Fruit fly (Drosophila melanogaster) whole organism, embryonic: ENCODE results near the gene CG7991.
A peak's percentile ranks its signal among the peaks of the same experiment; 100 is the strongest.

Source experiments
- CG11695 ChIP-seq: fragments of 200-800 bp; sonication (Bioruptor generic); IDR thresholded peaks from 3 replicates; pipeline ENCODE4 v1.3.6; 2022; ENCODE audit warnings: missing biosample characterization, missing genetic modification characterization
- CG13123 ChIP-seq: fragments of 200-800 bp; sonication (Bioruptor generic); optimal IDR thresholded peaks from 2 replicates; lab custom pipeline; 2016; ENCODE audit warnings: missing biosample characterization, missing genetic modification characterization
- CG15514 ChIP-seq: fragments of 200-800 bp; sonication (Bioruptor generic); optimal IDR thresholded peaks from 3 replicates; lab custom pipeline; 2017; ENCODE audit warnings: missing biosample characterization, missing genetic modification characterization, mild to moderate bottlenecking, moderate library complexity, missing genetic modification reagents
- CG17361 ChIP-seq: fragments of 200-800 bp; sonication (Bioruptor generic); IDR thresholded peaks from 3 replicates; pipeline ENCODE4 v1.3.6; 2022; ENCODE audit warnings: missing biosample characterization, missing genetic modification characterization
- CG17802 ChIP-seq: fragments of 200-800 bp; sonication (Bioruptor generic); optimal IDR thresholded peaks from 2 replicates; lab custom pipeline; 2018; ENCODE audit warnings: missing biosample characterization, mild to moderate bottlenecking, missing genetic modification characterization, moderate library complexity
- CG1792 ChIP-seq: fragments of 200-800 bp; sonication (Bioruptor generic); optimal IDR thresholded peaks from 2 replicates; lab custom pipeline; 2016; ENCODE audit warnings: missing biosample characterization, missing genetic modification characterization
- CG18599 ChIP-seq: fragments of 200-800 bp; sonication (Bioruptor generic); optimal IDR thresholded peaks from 3 replicates; lab custom pipeline; 2017; ENCODE audit warnings: missing biosample characterization, missing genetic modification characterization, mild to moderate bottlenecking, moderate library complexity, missing genetic modification reagents
- CG2116 ChIP-seq: fragments of 200-800 bp; sonication (Bioruptor generic); optimal IDR thresholded peaks from 3 replicates; lab custom pipeline; 2018; ENCODE audit warnings: missing biosample characterization, mild to moderate bottlenecking, missing genetic modification characterization
- CG2889 ChIP-seq: fragments of 200-800 bp; sonication (Bioruptor generic); IDR thresholded peaks from 3 replicates; pipeline ENCODE4 v1.3.6; 2022; ENCODE audit warnings: missing biosample characterization, missing genetic modification characterization
- CG32767 ChIP-seq: fragments of 200-800 bp; sonication (Bioruptor generic); IDR thresholded peaks from 2 replicates; pipeline ENCODE4 v1.3.6; 2022; ENCODE audit warnings: missing biosample characterization, missing genetic modification characterization
- CG4707 ChIP-seq: fragments of 200-800 bp; sonication (Bioruptor generic); optimal IDR thresholded peaks from 2 replicates; lab custom pipeline; 2018; ENCODE audit warnings: missing biosample characterization, mild to moderate bottlenecking, missing genetic modification characterization, moderate library complexity
- CG8359 ChIP-seq: fragments of 200-800 bp; sonication (Bioruptor generic); optimal IDR thresholded peaks from 2 replicates; lab custom pipeline; 2017; ENCODE audit warnings: missing biosample characterization, mild to moderate bottlenecking, missing genetic modification characterization, borderline replicate concordance
- CG9437 ChIP-seq: fragments of 200-800 bp; sonication (Bioruptor generic); optimal IDR thresholded peaks from 2 replicates; lab custom pipeline; 2018; ENCODE audit warnings: missing biosample characterization, mild to moderate bottlenecking, missing genetic modification characterization
- Doc2 ChIP-seq: fragments of 200-800 bp; sonication (Bioruptor generic); IDR thresholded peaks from 2 replicates; pipeline ENCODE4 v1.3.6; 2022; ENCODE audit warnings: missing biosample characterization, missing genetic modification characterization
- Dp ChIP-seq: fragments of 200-800 bp; sonication (Bioruptor generic); optimal IDR thresholded peaks from 2 replicates; lab custom pipeline; 2018; ENCODE audit warnings: missing biosample characterization, mild to moderate bottlenecking, missing genetic modification characterization, moderate library complexity
- Dref ChIP-seq: fragments of 200-800 bp; sonication (Bioruptor generic); IDR thresholded peaks from 2 replicates; pipeline ENCODE4 v1.3.6; 2022; ENCODE audit warnings: missing biosample characterization, missing genetic modification characterization
- E2f2 ChIP-seq: fragments of 200-800 bp; sonication (Bioruptor generic); IDR thresholded peaks from 2 replicates; pipeline ENCODE4 v1.3.6; 2022; ENCODE audit warnings: missing biosample characterization, missing genetic modification characterization
- HLH3B ChIP-seq: fragments of 200-800 bp; sonication (Bioruptor generic); IDR thresholded peaks from 2 replicates; pipeline ENCODE4 v1.3.6; 2022; ENCODE audit warnings: missing biosample characterization, missing genetic modification characterization
- Kr ChIP-seq: fragments of 200-800 bp; sonication (Bioruptor generic); optimal IDR thresholded peaks from 2 replicates; lab custom pipeline; 2017; ENCODE audit warnings: missing biosample characterization, mild to moderate bottlenecking, missing genetic modification characterization
- MBD-R2 ChIP-seq: fragments of 200-800 bp; sonication (Bioruptor generic); IDR thresholded peaks from 2 replicates; pipeline ENCODE4 v1.3.6; 2022; ENCODE audit warnings: missing biosample characterization, missing genetic modification characterization
- MESR4 ChIP-seq: fragments of 200-800 bp; sonication (Bioruptor generic); optimal IDR thresholded peaks from 2 replicates; lab custom pipeline; 2018; ENCODE audit warnings: missing biosample characterization, mild to moderate bottlenecking, missing genetic modification characterization, moderate library complexity
- Max ChIP-seq: fragments of 200-800 bp; sonication (Bioruptor generic); optimal IDR thresholded peaks from 2 replicates; lab custom pipeline; 2016; ENCODE audit warnings: missing biosample characterization, mild to moderate bottlenecking, missing genetic modification characterization
- Myb ChIP-seq: fragments of 200-800 bp; sonication (Bioruptor generic); optimal IDR thresholded peaks from 2 replicates; lab custom pipeline; 2016; ENCODE audit warnings: missing biosample characterization, missing genetic modification characterization
- Nf-YA ChIP-seq: fragments of 200-800 bp; sonication (Bioruptor generic); IDR thresholded peaks from 2 replicates; pipeline ENCODE4 v1.3.6; 2022; ENCODE audit warnings: missing biosample characterization, missing genetic modification characterization
- Pdp1 ChIP-seq, 2 experiments: fragments of 200-800 bp; sonication (Bioruptor generic); optimal IDR thresholded peaks; 3 replicates each; lab custom pipeline; 2016; ENCODE audit warnings: missing biosample characterization in 2 of 2, missing genetic modification characterization in 2 of 2, mild to moderate bottlenecking in 1 of 2, moderate library complexity in 1 of 2
- Scr ChIP-seq: fragments of 200-800 bp; sonication (Bioruptor generic); IDR thresholded peaks from 2 replicates; pipeline ENCODE4 v1.3.6; 2022; ENCODE audit warnings: missing biosample characterization, missing genetic modification characterization; ENCODE audit not compliant: partially characterized antibody
- Sox102F ChIP-seq: fragments of 200-800 bp; sonication (Bioruptor generic); optimal IDR thresholded peaks from 2 replicates; lab custom pipeline; 2018; ENCODE audit warnings: missing biosample characterization, mild to moderate bottlenecking, missing genetic modification characterization, moderate library complexity
- Sry-δ ChIP-seq: fragments of 200-800 bp; sonication (Bioruptor generic); optimal IDR thresholded peaks from 2 replicates; lab custom pipeline; 2016; ENCODE audit warnings: missing biosample characterization, missing genetic modification characterization
- Xrp1 ChIP-seq: fragments of 200-800 bp; sonication (Bioruptor generic); IDR thresholded peaks from 2 replicates; pipeline ENCODE4 v1.3.6; 2022; ENCODE audit warnings: missing biosample characterization, missing genetic modification characterization
- ab ChIP-seq: fragments of 200-800 bp; sonication (Bioruptor generic); optimal IDR thresholded peaks from 2 replicates; lab custom pipeline; 2016; ENCODE audit warnings: missing biosample characterization, missing genetic modification characterization
- cas ChIP-seq: fragments of 200-800 bp; sonication (Bioruptor generic); IDR thresholded peaks from 2 replicates; pipeline ENCODE4 v1.3.6; 2022; ENCODE audit warnings: missing biosample characterization, missing genetic modification characterization
- crp ChIP-seq, 2 experiments: fragments of 200-800 bp; sonication (Bioruptor generic); optimal IDR thresholded peaks; 2 replicates in 1 of 2; 3 replicates in 1 of 2; lab custom pipeline; 2017; ENCODE audit warnings: missing biosample characterization in 2 of 2, missing genetic modification characterization in 2 of 2, mild to moderate bottlenecking in 1 of 2, moderate library complexity in 1 of 2
- eyg ChIP-seq: fragments of 200-800 bp; sonication (Bioruptor generic); optimal IDR thresholded peaks from 3 replicates; lab custom pipeline; 2016; ENCODE audit warnings: missing biosample characterization, missing genetic modification characterization
- gfzf ChIP-seq: fragments of 200-800 bp; sonication (Bioruptor generic); optimal IDR thresholded peaks from 2 replicates; lab custom pipeline; 2016; ENCODE audit warnings: missing biosample characterization, mild to moderate bottlenecking, missing genetic modification characterization, moderate library complexity
- gt ChIP-seq: fragments of 200-800 bp; sonication (Bioruptor generic); IDR thresholded peaks from 2 replicates; pipeline ENCODE4 v1.3.6; 2022; ENCODE audit warnings: missing biosample characterization, missing genetic modification characterization
- hkb ChIP-seq, 2 experiments: fragments of 200-800 bp in 1 of 2; fragments of >200 bp in 1 of 2; sonication (Bioruptor generic) in 1 of 2; IDR thresholded peaks in 1 of 2; optimal IDR thresholded peaks in 1 of 2; 2 replicates each; pipeline versions ENCODE4 v1.3.6 to Lab custom; 2017 to 2022; ENCODE audit warnings: missing biosample characterization in 1 of 2, missing genetic modification characterization in 1 of 2
- ind ChIP-seq: fragments of 200-800 bp; sonication (Bioruptor generic); optimal IDR thresholded peaks from 3 replicates; lab custom pipeline; 2016; ENCODE audit warnings: missing biosample characterization, missing genetic modification characterization
- kah ChIP-seq: fragments of 200-800 bp; sonication (Bioruptor generic); optimal IDR thresholded peaks from 2 replicates; lab custom pipeline; 2018; ENCODE audit warnings: missing biosample characterization, mild to moderate bottlenecking, missing genetic modification characterization
- knrl ChIP-seq: fragments of 200-800 bp; sonication (Bioruptor generic); IDR thresholded peaks from 3 replicates; pipeline ENCODE4 v1.3.6; 2022; ENCODE audit warnings: missing biosample characterization, missing genetic modification characterization; ENCODE audit not compliant: partially characterized antibody
- otp ChIP-seq: fragments of 200-800 bp; sonication (Bioruptor generic); IDR thresholded peaks from 3 replicates; pipeline ENCODE4, ENCODE4 v1.3.6; 2022; ENCODE audit warnings: missing biosample characterization, missing genetic modification characterization
- scrt ChIP-seq: fragments of 200-800 bp; sonication (Bioruptor generic); optimal IDR thresholded peaks from 2 replicates; lab custom pipeline; 2018; ENCODE audit warnings: missing biosample characterization, mild to moderate bottlenecking, missing genetic modification characterization, moderate library complexity
- seq ChIP-seq: fragments of 200-800 bp; sonication (Bioruptor generic); IDR thresholded peaks from 2 replicates; pipeline ENCODE4 v1.3.6; 2022; ENCODE audit warnings: missing biosample characterization, missing genetic modification characterization
- so ChIP-seq: fragments of 200-800 bp; sonication (Bioruptor generic); IDR thresholded peaks from 3 replicates; pipeline ENCODE4 v1.3.6; 2022; ENCODE audit warnings: missing biosample characterization, missing genetic modification characterization
- sqz ChIP-seq: fragments of 200-800 bp; sonication (Bioruptor generic); optimal IDR thresholded peaks from 3 replicates; lab custom pipeline; 2018; ENCODE audit warnings: missing biosample characterization, mild to moderate bottlenecking, missing genetic modification characterization
- ssp ChIP-seq: fragments of 200-800 bp; sonication (Bioruptor generic); IDR thresholded peaks from 2 replicates; pipeline ENCODE4 v1.3.6; 2022; ENCODE audit warnings: missing biosample characterization, missing genetic modification characterization
- stc ChIP-seq: fragments of 200-800 bp; sonication (Bioruptor generic); IDR thresholded peaks from 2 replicates; pipeline ENCODE4 v1.3.6; 2022; ENCODE audit warnings: missing biosample characterization, missing genetic modification characterization
- trem ChIP-seq: fragments of 200-800 bp; optimal IDR thresholded peaks from 3 replicates; lab custom pipeline; 2019; ENCODE audit warnings: missing biosample characterization, mild to moderate bottlenecking, missing genetic modification characterization, moderate library complexity
- wor ChIP-seq: fragments of 200-800 bp; sonication (Bioruptor generic); IDR thresholded peaks from 2 replicates; pipeline ENCODE4 v1.3.6; 2022; ENCODE audit warnings: missing biosample characterization, missing genetic modification characterization

Gene CG7991

dm6 chr3L:1730873-1731272 lies 56.4 kb downstream of the CG7991 start, which contains the start of gene drpr (continued):
- TF ChIP-seq Max (GFP tag; lab: Kevin White, UChicago) (no peak), Scr (GFP tag; lab: Robert Waterston, UW) (peak; percentile 21; the same call in 1 of the 2 replicates)

- TF ChIP-seq kah (GFP tag; lab: Kevin White, UChicago) (peak; percentile 80), Dref (peak; percentile 47), Myb (GFP tag; lab: Kevin White, UChicago) (no peak), gt (GFP tag; lab: Robert Waterston, UW) (no peak), trem (tag; lab: Kevin White, UChicago) (peak; percentile 34), MESR4 (peak; percentile 1), Nf-YA (GFP tag; lab: Robert Waterston, UW) (no peak), crp (GFP tag; optimal IDR thresholded peaks at IDR 0.05; lab: Kevin White, UChicago) (peak in 1 of 2 experiments; percentile 28), CG18599 (no peak), Dp (GFP tag; lab: Kevin White, UChicago) (peak; percentile 64), ind (GFP tag; lab: Kevin White, UChicago) (no peak), CG32767 (GFP tag; lab: Robert Waterston, UW) (no peak), seq (no peak), CG2116 (GFP tag; lab: Kevin White, UChicago) (peak; percentile 53), scrt (GFP tag; lab: Kevin White, UChicago) (peak; percentile 57), E2f2 (GFP tag; lab: Robert Waterston, UW) (peak; percentile 72), CG15514 (GFP tag; lab: Kevin White, UChicago) (peak; percentile 0), Sry-δ (GFP tag; lab: Kevin White, UChicago) (peak; percentile 7), gfzf (peak; percentile 28)
These were observed 61.1 kb downstream of the CG7991 start, which contains the start of gene Oseg4 for dm6 chr3L:1735603-1736002. Gene Oseg4 (minus strand): TSS chr3L:1735767.

dm6 chr3L:1737898-1738322 lies 63.4 kb downstream of the CG7991 start, which contains the start of gene PIG-Wb:
Gene PIG-Wb (minus strand): TSS chr3L:1738106.
- TF ChIP-seq cas (GFP tag; lab: Robert Waterston, UW), result no peak
- no peak for TF ChIP-seq CG1792 (GFP tag; lab: Kevin White, UChicago)
- no peak for TF ChIP-seq stc (GFP tag; lab: Robert Waterston, UW)
- TF ChIP-seq CG4707 (GFP tag; lab: Kevin White, UChicago), result no peak
- TF ChIP-seq otp, result no peak
- TF ChIP-seq CG17802 (tag; lab: Kevin White, UChicago), result no peak
- TF ChIP-seq sqz (GFP tag; lab: Kevin White, UChicago), result no peak
- TF ChIP-seq HLH3B (GFP tag; lab: Robert Waterston, UW), result no peak
- TF ChIP-seq Doc2 (GFP tag; lab: Robert Waterston, UW), result no peak
- TF ChIP-seq Pdp1 (GFP tag; optimal IDR thresholded peaks at IDR 0.05; lab: Kevin White, UChicago), result peak in 1 of 2 experiments; percentile 15
- TF ChIP-seq CG13123 (GFP tag; lab: Kevin White, UChicago), result no peak
- no peak for TF ChIP-seq so (GFP tag; lab: Robert Waterston, UW)
- no peak for TF ChIP-seq Xrp1
- TF ChIP-seq hkb (optimal IDR thresholded peaks at IDR 0.05; lab: Kevin White, UChicago), result no peak
- TF ChIP-seq hkb (GFP tag; IDR thresholded peaks at IDR 0.05; lab: Robert Waterston, UW), result 0 out of 2 replicates have a peak, but pooled peaks have one; percentile 35
- TF ChIP-seq knrl, result no peak
- no peak for TF ChIP-seq ab (GFP tag; lab: Kevin White, UChicago)
- no peak for TF ChIP-seq CG8359 (GFP tag; lab: Kevin White, UChicago)
- TF ChIP-seq Sox102F (GFP tag; lab: Kevin White, UChicago), result no peak
- TF ChIP-seq CG17361 (GFP tag; lab: Robert Waterston, UW), result no peak
- TF ChIP-seq ssp, result no peak
- no peak for TF ChIP-seq CG2889 (GFP tag; lab: Robert Waterston, UW)
- TF ChIP-seq Kr (GFP tag; lab: Kevin White, UChicago), result no peak
- TF ChIP-seq eyg, result no peak
- TF ChIP-seq CG11695, result no peak
- TF ChIP-seq wor (GFP tag; lab: Robert Waterston, UW), result no peak
- no peak for TF ChIP-seq CG9437
- no peak for TF ChIP-seq MBD-R2
- TF ChIP-seq Max (GFP tag; lab: Kevin White, UChicago), result no peak
- TF ChIP-seq Nf-YA (GFP tag; lab: Robert Waterston, UW), result no peak
